Fruit fly (Drosophila melanogaster): ENCODE data around the gene CG43246.

CG43246 gene

DNA sequence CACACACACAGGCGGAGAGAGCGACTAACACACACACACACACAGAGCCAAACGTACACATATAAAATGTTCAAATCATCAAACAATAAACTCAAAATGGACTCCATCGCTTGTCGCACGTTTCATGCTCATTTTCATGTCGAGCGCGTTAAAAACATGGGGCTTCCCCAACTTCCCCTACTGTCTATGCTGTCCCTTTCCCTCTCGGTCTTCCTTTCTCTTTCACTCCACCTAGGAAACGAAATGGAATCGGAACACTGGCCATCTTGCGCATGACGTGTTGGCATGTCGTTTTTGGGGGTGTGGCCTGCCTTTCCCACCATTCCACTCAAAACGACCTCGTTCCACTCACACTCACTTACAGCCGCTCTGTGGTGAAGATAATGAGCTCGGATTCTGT, 42.5 kb downstream of the CG43246 start (continued):
- TF ChIP-seq Dip2 (GFP tag; IDR thresholded peaks at IDR 0.05) = no peak
- no peak for TF ChIP-seq Oli (tag; optimal IDR thresholded peaks at IDR 0.05)
- TF ChIP-seq CG17568 (GFP tag; optimal IDR thresholded peaks at IDR 0.05) = no peak
- TF ChIP-seq CG3838 (GFP tag; optimal IDR thresholded peaks at IDR 0.05) = no peak
- no peak for TF ChIP-seq CG7963 (GFP tag; IDR thresholded peaks at IDR 0.05; ENCODE audit: partially characterized antibody)
- no peak for TF ChIP-seq CG3726 (GFP tag; IDR thresholded peaks at IDR 0.05)
- no peak for TF ChIP-seq C15 (GFP tag; IDR thresholded peaks at IDR 0.05)
- peak; percentile 99 for TF ChIP-seq z (GFP tag; IDR thresholded peaks at IDR 0.05)
- TF ChIP-seq CG2129 (GFP tag; IDR thresholded peaks at IDR 0.05; ENCODE audit: partially characterized antibody) = no peak
- no peak for TF ChIP-seq scrt (GFP tag; optimal IDR thresholded peaks at IDR 0.05)
- TF ChIP-seq knrl (GFP tag; IDR thresholded peaks at IDR 0.05; ENCODE audit: partially characterized antibody) = 0 out of 3 replicates have a peak, but pooled peaks have one; percentile 24
- no peak for TF ChIP-seq CG8765 (GFP tag; IDR thresholded peaks at IDR 0.05)
- no peak for TF ChIP-seq ranshi (GFP tag; IDR thresholded peaks at IDR 0.05)
- TF ChIP-seq CG1603 (tag; optimal IDR thresholded peaks at IDR 0.05) = no peak
- no peak for TF ChIP-seq CG4360 (GFP tag; IDR thresholded peaks at IDR 0.05)
- no peak for TF ChIP-seq BEAF-32 (GFP tag; optimal IDR thresholded peaks at IDR 0.05)
- TF ChIP-seq CG17829 (tag; optimal IDR thresholded peaks at IDR 0.05) = peak; percentile 19
- TF ChIP-seq CG7357 (GFP tag; IDR thresholded peaks at IDR 0.05) = no peak
- no peak for TF ChIP-seq ara (GFP tag; IDR thresholded peaks at IDR 0.05)
- no peak for TF ChIP-seq Hsf (GFP tag; optimal IDR thresholded peaks at IDR 0.05)
- TF ChIP-seq CG15479 (GFP tag; optimal IDR thresholded peaks at IDR 0.05) = no peak
- peak; percentile 100 for TF ChIP-seq pfk (GFP tag; optimal IDR thresholded peaks at IDR 0.05)
- no peak for TF ChIP-seq CG2116 (GFP tag; optimal IDR thresholded peaks at IDR 0.05)
- TF ChIP-seq CG4424 (GFP tag; optimal IDR thresholded peaks at IDR 0.05) = no peak
- TF ChIP-seq chm (GFP tag; IDR thresholded peaks at IDR 0.05) = peak; percentile 56; the same call in 1 of the 2 replicates
- no peak for TF ChIP-seq gcm2 (GFP tag; optimal IDR thresholded peaks at IDR 0.05)
- TF ChIP-seq Hey (tag; optimal IDR thresholded peaks at IDR 0.05) = no peak
- TF ChIP-seq Opbp (GFP tag; IDR thresholded peaks at IDR 0.05; ENCODE audit: partially characterized antibody) = peak; percentile 60; the same call in 1 of the 3 replicates
- TF ChIP-seq CG7987 (GFP tag; optimal IDR thresholded peaks at IDR 0.05) = no peak
- TF ChIP-seq pzg (GFP tag; optimal IDR thresholded peaks at IDR 0.05) = no peak
- TF ChIP-seq sug (tag; optimal IDR thresholded peaks at IDR 0.05) = no peak
- no peak for TF ChIP-seq Awh (GFP tag; IDR thresholded peaks at IDR 0.05)
- TF ChIP-seq sd (tag; optimal IDR thresholded peaks at IDR 0.05) = peak; percentile 81
- TF ChIP-seq maf-S (GFP tag; optimal IDR thresholded peaks at IDR 0.05) = no peak
- TF ChIP-seq CG17912 (GFP tag; optimal IDR thresholded peaks at IDR 0.05) = no peak
- no peak for TF ChIP-seq CG13624 (GFP tag; optimal IDR thresholded peaks at IDR 0.05)
- no peak for TF ChIP-seq Gsc (GFP tag; IDR thresholded peaks at IDR 0.05)
- TF ChIP-seq CG10147 (GFP tag; optimal IDR thresholded peaks at IDR 0.05) = no peak
- TF ChIP-seq CG11723 (GFP tag; optimal IDR thresholded peaks at IDR 0.05) = no peak
- TF ChIP-seq Deaf1 (tag; optimal IDR thresholded peaks at IDR 0.05) = peak; percentile 39
- TF ChIP-seq unc-4 (GFP tag; IDR thresholded peaks at IDR 0.05; ENCODE audit: partially characterized antibody) = no peak
- no peak for TF ChIP-seq gem (tag; optimal IDR thresholded peaks at IDR 0.05)
- no peak for TF ChIP-seq Eip74EF (GFP tag; optimal IDR thresholded peaks at IDR 0.05)
- TF ChIP-seq ato (GFP tag; IDR thresholded peaks at IDR 0.05; ENCODE audit: partially characterized antibody) = peak; percentile 35; the same call in 1 of the 2 replicates
- peak; percentile 78; the same call in 2 of the 3 replicates for TF ChIP-seq CG2199 (GFP tag; IDR thresholded peaks at IDR 0.05)
- TF ChIP-seq gro (GFP tag; optimal IDR thresholded peaks at IDR 0.05) = no peak
- TF ChIP-seq CG16863 (GFP tag; optimal IDR thresholded peaks at IDR 0.05) = no peak
- no peak for TF ChIP-seq crp (GFP tag; optimal IDR thresholded peaks at IDR 0.05)
- no peak for TF ChIP-seq CG31441 (GFP tag; IDR thresholded peaks at IDR 0.05)
- TF ChIP-seq kni (GFP tag; optimal IDR thresholded peaks at IDR 0.05) = peak; percentile 11
